Fruit fly (Drosophila melanogaster): ENCODE measurements around the gene Mul1.

The Mul1 gene

DNA sequence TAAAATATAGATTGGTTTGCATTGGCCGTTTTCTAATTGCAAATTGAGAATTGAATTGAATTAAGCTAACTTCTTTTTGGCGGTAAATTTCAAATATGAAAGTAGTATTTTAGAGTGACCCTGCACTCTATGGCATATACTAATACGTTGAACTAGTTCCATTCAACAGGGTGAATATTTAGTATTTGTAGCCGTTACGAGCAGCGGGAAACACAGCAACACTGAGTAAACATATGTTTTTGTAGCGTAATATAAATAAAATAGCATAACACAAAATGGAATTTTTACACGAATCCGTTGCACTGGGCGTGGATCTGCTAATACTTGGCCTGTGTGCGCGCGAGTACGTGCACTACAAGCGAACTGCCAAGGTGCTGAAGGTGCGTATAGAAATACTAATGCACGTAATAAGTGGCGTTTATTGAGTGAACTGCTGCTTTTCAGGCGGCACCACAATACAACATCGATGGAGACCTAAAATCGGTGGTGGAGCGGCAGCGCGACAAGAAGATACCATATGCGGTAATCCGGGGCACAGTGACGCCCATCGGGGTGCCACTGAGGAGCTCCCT is at the start of gene Mul1:
Gene Mul1, plus strand, starts transcription at position 198 of the 572 bp plus-strand sequence.
- TF ChIP-seq h (optimal IDR thresholded peaks at IDR 0.05), result no peak
- no peak for TF ChIP-seq ttk (optimal IDR thresholded peaks at IDR 0.05)
- no peak for TF ChIP-seq Sin3A (optimal IDR thresholded peaks at IDR 0.05)
- TF ChIP-seq insv (optimal IDR thresholded peaks at IDR 0.05), result no peak
- no peak for TF ChIP-seq psq (optimal IDR thresholded peaks at IDR 0.05)
- no peak for TF ChIP-seq Myc (optimal IDR thresholded peaks at IDR 0.05)

DNA sequence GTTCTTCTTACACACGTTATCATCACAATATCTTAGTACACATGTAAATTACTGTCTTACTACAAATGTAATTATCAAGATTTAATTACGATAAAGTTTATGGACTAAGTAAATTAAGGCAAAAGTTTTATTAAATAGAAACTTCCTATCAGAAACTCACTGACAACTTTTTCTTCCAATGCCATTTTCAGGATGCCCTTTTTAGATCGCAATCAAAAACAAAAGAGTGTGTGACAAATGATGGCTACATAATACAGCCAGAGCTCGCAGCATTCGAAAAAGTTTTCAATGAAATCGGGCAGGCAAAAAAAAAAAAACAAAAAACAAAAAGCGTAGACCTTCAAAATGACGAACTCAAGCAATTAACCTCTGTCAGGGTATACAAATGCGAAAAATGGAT is 48.7 kb upstream of the Mul1 start, which contains the start of gene CG43915:
Gene CG43915, plus strand, starts transcription at position 301 of the 400 bp plus-strand sequence.
- TF ChIP-seq insv (optimal IDR thresholded peaks at IDR 0.05), result no peak

dm6 chr3L:3976438-3976837 is 44.8 kb upstream of the Mul1 start:
- no peak for TF ChIP-seq ttk (optimal IDR thresholded peaks at IDR 0.05)
- TF ChIP-seq insv (optimal IDR thresholded peaks at IDR 0.05), result no peak
- no peak for TF ChIP-seq Sin3A (optimal IDR thresholded peaks at IDR 0.05)
- no peak for TF ChIP-seq h (optimal IDR thresholded peaks at IDR 0.05)
- TF ChIP-seq Myc (optimal IDR thresholded peaks at IDR 0.05), result no peak
- no peak for TF ChIP-seq psq (optimal IDR thresholded peaks at IDR 0.05)

DNA sequence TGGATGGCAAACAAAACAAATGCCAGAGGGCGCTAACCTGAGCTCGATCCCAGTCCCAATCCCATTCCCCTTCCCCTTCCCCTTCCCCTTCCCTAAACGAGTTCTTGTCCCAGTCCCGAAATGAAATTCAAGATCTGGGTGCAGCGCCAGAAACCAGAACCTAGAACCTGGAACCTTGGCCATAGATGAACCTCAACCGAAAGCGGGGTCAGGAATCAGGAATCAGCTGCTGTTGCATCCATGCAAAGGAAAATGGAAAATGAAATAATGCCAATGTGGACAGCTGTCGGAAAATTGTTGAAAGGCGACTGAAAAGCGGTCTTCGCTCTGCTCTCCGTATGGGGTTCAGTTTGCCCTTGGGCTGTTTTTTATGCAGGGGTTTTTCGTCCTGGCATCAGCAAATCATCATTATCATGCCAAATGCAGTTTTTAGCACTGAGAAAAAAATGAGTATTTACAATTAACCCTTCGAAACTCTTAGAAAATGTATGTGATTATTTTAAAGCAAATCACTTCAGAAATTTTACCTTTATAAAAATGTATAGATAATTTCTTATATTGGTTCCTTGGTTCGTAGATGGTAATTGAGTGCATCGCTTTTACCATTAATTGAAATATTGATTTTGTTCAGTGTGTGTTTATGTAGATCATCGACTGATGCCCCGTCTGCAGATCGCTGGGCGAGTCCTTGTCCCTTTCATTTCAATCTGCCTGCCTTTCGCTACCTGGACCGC is 43.5 kb upstream of the Mul1 start:
- no peak for TF ChIP-seq Sin3A (optimal IDR thresholded peaks at IDR 0.05)
- TF ChIP-seq ttk (optimal IDR thresholded peaks at IDR 0.05), result no peak
- no peak for TF ChIP-seq psq (optimal IDR thresholded peaks at IDR 0.05)

- TF ChIP-seq h (optimal IDR thresholded peaks at IDR 0.05) (no peak), insv (optimal IDR thresholded peaks at IDR 0.05) (no peak), ttk (optimal IDR thresholded peaks at IDR 0.05) (no peak), Myc (optimal IDR thresholded peaks at IDR 0.05) (no peak), Sin3A (optimal IDR thresholded peaks at IDR 0.05) (no peak), psq (optimal IDR thresholded peaks at IDR 0.05) (no peak)
Observed at dm6 chr3L:3978762-3979516, 42.3 kb upstream of the Mul1 start.

- TF ChIP-seq ttk (optimal IDR thresholded peaks at IDR 0.05) (no peak), Myc (optimal IDR thresholded peaks at IDR 0.05) (no peak), h (optimal IDR thresholded peaks at IDR 0.05) (no peak), Sin3A (optimal IDR thresholded peaks at IDR 0.05) (no peak), insv (optimal IDR thresholded peaks at IDR 0.05) (no peak), psq (optimal IDR thresholded peaks at IDR 0.05) (no peak)
Observed at dm6 chr3L:3980027-3980426, 41.2 kb upstream of the Mul1 start.

dm6 chr3L:3983466-3983946 is 37.8 kb upstream of the Mul1 start, which contains the start of gene scrt:
Gene scrt (plus strand): TSS chr3L:3983896.
- no peak for TF ChIP-seq Sin3A (optimal IDR thresholded peaks at IDR 0.05)

- no peak for TF ChIP-seq Sin3A (optimal IDR thresholded peaks at IDR 0.05)
Observed at dm6 chr3L:3995554-3995953, 25.7 kb upstream of the Mul1 start.

DNA sequence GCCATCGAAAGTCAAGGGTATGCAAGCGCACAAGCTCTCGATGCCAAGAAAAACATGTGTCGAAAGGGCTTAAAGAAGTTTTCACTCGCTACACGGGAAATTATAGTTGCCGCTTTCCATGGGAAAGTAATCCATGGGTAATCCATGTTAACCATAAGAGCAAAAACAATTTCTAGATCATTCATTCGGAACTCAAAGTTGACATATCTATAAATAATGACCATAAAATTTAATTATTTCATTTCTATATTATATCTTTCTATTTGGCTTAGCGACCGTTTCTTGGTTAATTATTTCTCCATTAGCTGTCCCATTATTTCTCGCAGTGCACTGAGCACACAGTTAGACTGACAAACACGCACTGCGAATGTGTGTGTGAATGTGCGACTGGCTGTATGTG is 20.5 kb upstream of the Mul1 start:
- no peak for TF ChIP-seq Myc (optimal IDR thresholded peaks at IDR 0.05)

DNA sequence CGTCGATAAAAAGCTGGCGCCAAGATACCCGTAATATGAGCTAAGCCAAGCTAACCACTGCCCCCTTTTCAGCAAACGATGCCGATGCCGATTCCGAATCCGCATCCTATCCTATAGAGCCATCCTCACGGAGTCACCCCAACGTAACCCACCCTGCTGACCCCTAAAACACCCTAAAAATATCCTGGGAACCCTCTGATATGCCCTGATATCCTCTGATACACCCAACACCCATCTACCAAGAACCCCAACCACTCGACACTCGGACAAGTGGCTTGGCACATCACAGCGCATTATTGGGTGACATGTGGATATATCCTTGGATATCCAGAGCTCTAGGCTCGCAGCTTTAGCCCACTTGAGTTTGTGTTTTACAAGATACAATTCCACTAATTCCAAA is 19.8 kb upstream of the Mul1 start:
- no peak for TF ChIP-seq h (optimal IDR thresholded peaks at IDR 0.05)
- no peak for TF ChIP-seq Sin3A (optimal IDR thresholded peaks at IDR 0.05)
- TF ChIP-seq ttk (optimal IDR thresholded peaks at IDR 0.05), result no peak
- TF ChIP-seq insv (optimal IDR thresholded peaks at IDR 0.05), result no peak
- no peak for TF ChIP-seq Myc (optimal IDR thresholded peaks at IDR 0.05)
- no peak for TF ChIP-seq psq (optimal IDR thresholded peaks at IDR 0.05)

dm6 chr3L:4003316-4003715 is 17.9 kb upstream of the Mul1 start, which contains the start of gene CG14985:
Gene CG14985 (plus strand): TSS chr3L:4003474.
- TF ChIP-seq insv (optimal IDR thresholded peaks at IDR 0.05) (no peak), Sin3A (optimal IDR thresholded peaks at IDR 0.05) (no peak), Myc (optimal IDR thresholded peaks at IDR 0.05) (no peak), ttk (optimal IDR thresholded peaks at IDR 0.05) (no peak), psq (optimal IDR thresholded peaks at IDR 0.05) (no peak), h (optimal IDR thresholded peaks at IDR 0.05) (no peak)

DNA sequence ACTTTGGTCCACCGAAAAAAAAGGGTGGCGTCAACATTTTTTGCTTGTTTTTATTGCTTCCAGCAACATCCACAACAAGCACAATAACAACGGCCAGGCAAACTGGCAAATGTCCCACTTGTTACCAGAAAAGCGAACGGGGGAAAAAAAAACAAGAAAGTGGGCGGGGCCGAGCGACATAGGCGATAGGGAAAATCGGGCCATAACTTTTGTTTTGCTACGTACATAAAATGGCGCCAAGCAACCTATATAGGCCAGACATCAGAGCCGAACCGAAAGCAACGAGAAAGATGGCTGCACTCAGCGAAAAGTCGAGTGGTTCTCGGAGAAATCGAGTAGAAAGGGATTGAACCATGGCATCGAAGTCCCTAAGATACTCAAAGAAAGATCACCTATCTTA is 14.0 kb upstream of the Mul1 start:
- TF ChIP-seq psq (optimal IDR thresholded peaks at IDR 0.05) (no peak), ttk (optimal IDR thresholded peaks at IDR 0.05) (no peak), Sin3A (optimal IDR thresholded peaks at IDR 0.05) (no peak), insv (optimal IDR thresholded peaks at IDR 0.05) (no peak), h (optimal IDR thresholded peaks at IDR 0.05) (no peak), Myc (optimal IDR thresholded peaks at IDR 0.05) (no peak)

DNA sequence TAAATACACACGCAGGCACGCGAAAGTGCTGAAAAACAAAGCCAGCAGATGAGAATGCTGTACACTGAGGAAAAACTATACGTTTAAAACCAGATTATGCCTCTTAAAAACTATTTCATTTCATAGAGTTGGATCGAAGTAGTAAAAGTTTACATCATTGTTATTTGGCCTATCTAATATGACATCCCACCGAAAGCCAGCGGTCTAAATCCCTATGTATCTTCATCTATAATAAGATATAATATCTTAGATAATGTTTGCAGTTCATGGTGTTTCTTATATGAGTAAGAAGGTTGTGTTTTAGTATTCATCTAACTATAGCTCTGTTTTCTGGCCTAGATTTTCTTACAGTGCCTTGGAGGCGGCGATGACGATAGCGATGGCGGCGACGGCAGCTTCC is 11.1 kb upstream of the Mul1 start:
- TF ChIP-seq ttk (optimal IDR thresholded peaks at IDR 0.05), result no peak

Data from Kc167 (cell line).